Fruit fly (Drosophila melanogaster) whole organism, embryonic: ENCODE measurements around the gene CG42583.
"Not testable (repeated sequence)": the region's sequence is repeated elsewhere in the genome, so short reads cannot be mapped to it uniquely, and the experiment has no call there.

Source experiments
- Atf-2 ChIP-seq: fragments of 200-800 bp; sonication (Bioruptor generic); optimal IDR thresholded peaks from 2 replicates; lab custom pipeline; 2016; ENCODE audit warnings: missing biosample characterization, missing genetic modification characterization
- BEAF-32 ChIP-seq: fragments of 200-800 bp; sonication (Bioruptor generic); optimal IDR thresholded peaks from 3 replicates; lab custom pipeline; 2017; ENCODE audit warnings: missing biosample characterization, missing genetic modification characterization, mild to moderate bottlenecking, moderate library complexity, missing genetic modification reagents
- CG10147 ChIP-seq: fragments of 200-800 bp; sonication (Bioruptor generic); optimal IDR thresholded peaks from 2 replicates; lab custom pipeline; 2019; ENCODE audit warnings: missing biosample characterization, mild to moderate bottlenecking, missing genetic modification characterization, moderate library complexity
- CG11398 ChIP-seq: fragments of 200-800 bp; sonication (Bioruptor generic); optimal IDR thresholded peaks from 2 replicates; lab custom pipeline; 2016; ENCODE audit warnings: missing biosample characterization, missing genetic modification characterization
- CG11456 ChIP-seq: fragments of 200-800 bp; sonication (Bioruptor generic); IDR thresholded peaks from 3 replicates; pipeline ENCODE4 v1.3.6; 2022; ENCODE audit warnings: missing biosample characterization, missing genetic modification characterization
- CG12744 ChIP-seq: fragments of 200-800 bp; sonication (Bioruptor generic); optimal IDR thresholded peaks from 2 replicates; lab custom pipeline; 2016; ENCODE audit warnings: missing biosample characterization, missing genetic modification characterization
- CG13123 ChIP-seq: fragments of 200-800 bp; sonication (Bioruptor generic); optimal IDR thresholded peaks from 2 replicates; lab custom pipeline; 2016; ENCODE audit warnings: missing biosample characterization, missing genetic modification characterization
- CG13775 ChIP-seq: fragments of 200-800 bp; sonication (Bioruptor generic); optimal IDR thresholded peaks from 3 replicates; lab custom pipeline; 2017; ENCODE audit warnings: missing biosample characterization, mild to moderate bottlenecking, missing genetic modification characterization
- CG17829 ChIP-seq: fragments of 200-800 bp; optimal IDR thresholded peaks from 2 replicates; lab custom pipeline; 2019; ENCODE audit warnings: missing biosample characterization, mild to moderate bottlenecking, missing genetic modification characterization, moderate library complexity
- CG4854 ChIP-seq: fragments of 200-800 bp; sonication (Bioruptor generic); optimal IDR thresholded peaks from 2 replicates; lab custom pipeline; 2016; ENCODE audit warnings: missing biosample characterization, missing genetic modification characterization, inconsistent platforms
- CG7271 ChIP-seq: fragments of 200-800 bp; sonication (Bioruptor generic); optimal IDR thresholded peaks from 2 replicates; lab custom pipeline; 2018; ENCODE audit warnings: missing biosample characterization, mild to moderate bottlenecking, missing genetic modification characterization, moderate library complexity
- CG8478 ChIP-seq: fragments of >200 bp; optimal IDR thresholded peaks from 2 replicates; lab custom pipeline; 2018
- CG8924 ChIP-seq: fragments of 200-800 bp; optimal IDR thresholded peaks from 3 replicates; lab custom pipeline; 2019; ENCODE audit warnings: missing biosample characterization, mild to moderate bottlenecking, missing genetic modification characterization, moderate library complexity
- E2f1 ChIP-seq: fragments of 200-800 bp; sonication (Bioruptor generic); IDR thresholded peaks from 2 replicates; pipeline ENCODE4 v1.3.6; 2022; ENCODE audit warnings: missing biosample characterization, missing genetic modification characterization
- Gug ChIP-seq: fragments of 200-800 bp; sonication (Bioruptor generic); IDR thresholded peaks from 4 replicates; pipeline ENCODE4 v1.3.6; 2022; ENCODE audit warnings: missing biosample characterization, missing genetic modification characterization
- Hand ChIP-seq: fragments of 200-800 bp; sonication (Bioruptor generic); optimal IDR thresholded peaks from 2 replicates; lab custom pipeline; 2017; ENCODE audit warnings: mild to moderate bottlenecking, missing biosample characterization, missing genetic modification reagents, missing genetic modification characterization
- HmgD ChIP-seq: fragments of 200-800 bp; sonication (Bioruptor generic); optimal IDR thresholded peaks from 3 replicates; lab custom pipeline; 2016; ENCODE audit warnings: missing biosample characterization, missing genetic modification characterization
- Hr51 ChIP-seq, 2 experiments: fragments of 200-800 bp; sonication (Bioruptor generic); optimal IDR thresholded peaks; 2 replicates in 1 of 2; 3 replicates in 1 of 2; lab custom pipeline; 2016 to 2018; ENCODE audit warnings: missing biosample characterization in 2 of 2, missing genetic modification characterization in 2 of 2, mild to moderate bottlenecking in 1 of 2, moderate library complexity in 1 of 2
- Lhr ChIP-seq: fragments of 200-800 bp; sonication (Bioruptor generic); optimal IDR thresholded peaks from 3 replicates; lab custom pipeline; 2017; ENCODE audit warnings: mild to moderate bottlenecking, missing biosample characterization, missing genetic modification reagents, missing genetic modification characterization
- MESR4 ChIP-seq: fragments of 200-800 bp; sonication (Bioruptor generic); optimal IDR thresholded peaks from 2 replicates; lab custom pipeline; 2018; ENCODE audit warnings: missing biosample characterization, mild to moderate bottlenecking, missing genetic modification characterization, moderate library complexity
- Neu2 ChIP-seq: fragments of 200-800 bp; sonication (Bioruptor generic); optimal IDR thresholded peaks from 3 replicates; lab custom pipeline; 2016; ENCODE audit warnings: missing biosample characterization, missing genetic modification characterization, borderline replicate concordance
- Oli ChIP-seq: fragments of 200-800 bp; sonication (Bioruptor generic); optimal IDR thresholded peaks from 2 replicates; lab custom pipeline; 2018; ENCODE audit warnings: missing biosample characterization, mild to moderate bottlenecking, missing genetic modification characterization, moderate library complexity
- Trl ChIP-seq, 3 experiments: fragments of >200 bp in 2 of 3; fragments of 200-800 bp in 1 of 3; sonication (Bioruptor generic) in 1 of 3; optimal IDR thresholded peaks; 2 replicates in 1 of 3; 3 replicates in 2 of 3; lab custom pipeline; 2016 to 2017; ENCODE audit warnings: missing biosample characterization in 1 of 3, missing genetic modification characterization in 1 of 3
- ara ChIP-seq: fragments of 200-800 bp; sonication (Bioruptor generic); IDR thresholded peaks from 2 replicates; pipeline ENCODE4 v1.3.6; 2022; ENCODE audit warnings: missing biosample characterization, missing genetic modification characterization
- ase ChIP-seq: fragments of 200-800 bp; sonication (Bioruptor generic); IDR thresholded peaks from 3 replicates; pipeline ENCODE4 v1.3.6; 2022; ENCODE audit warnings: missing biosample characterization, missing genetic modification characterization
- crp ChIP-seq, 2 experiments: fragments of 200-800 bp; sonication (Bioruptor generic); optimal IDR thresholded peaks; 2 replicates in 1 of 2; 3 replicates in 1 of 2; lab custom pipeline; 2017; ENCODE audit warnings: missing biosample characterization in 2 of 2, missing genetic modification characterization in 2 of 2, mild to moderate bottlenecking in 1 of 2, moderate library complexity in 1 of 2
- exex ChIP-seq: fragments of 200-800 bp; sonication (Bioruptor generic); optimal IDR thresholded peaks from 4 replicates; lab custom pipeline; 2018; ENCODE audit warnings: missing biosample characterization, mild to moderate bottlenecking, missing genetic modification characterization, moderate library complexity
- fd3F ChIP-seq: fragments of 200-800 bp; sonication (Bioruptor generic); optimal IDR thresholded peaks from 2 replicates; lab custom pipeline; 2018; ENCODE audit warnings: missing biosample characterization, mild to moderate bottlenecking, missing genetic modification characterization, moderate library complexity
- gsb ChIP-seq: fragments of 200-800 bp; sonication (Bioruptor generic); IDR thresholded peaks from 2 replicates; pipeline ENCODE4 v1.3.6; 2022; ENCODE audit warnings: missing biosample characterization, missing genetic modification characterization
- jing ChIP-seq: fragments of 200-800 bp; sonication (Bioruptor generic); optimal IDR thresholded peaks from 2 replicates; lab custom pipeline; 2018; ENCODE audit warnings: missing biosample characterization, mild to moderate bottlenecking, missing genetic modification characterization
- jumu ChIP-seq: fragments of 200-800 bp; sonication (Bioruptor generic); optimal IDR thresholded peaks from 3 replicates; lab custom pipeline; 2016; ENCODE audit warnings: missing biosample characterization, missing genetic modification characterization
- ken ChIP-seq: fragments of 200-800 bp; sonication (Bioruptor generic); IDR thresholded peaks from 3 replicates; pipeline ENCODE4 v1.3.6; 2022; ENCODE audit warnings: missing biosample characterization, missing genetic modification characterization
- lilli ChIP-seq: fragments of 200-800 bp; sonication (Bioruptor generic); optimal IDR thresholded peaks from 3 replicates; lab custom pipeline; 2016; ENCODE audit warnings: missing biosample characterization, missing genetic modification characterization
- mam ChIP-seq: fragments of 200-800 bp; sonication (Bioruptor generic); optimal IDR thresholded peaks from 3 replicates; lab custom pipeline; 2016; ENCODE audit warnings: missing biosample characterization, missing genetic modification characterization
- pfk ChIP-seq: fragments of 200-800 bp; sonication (Bioruptor generic); optimal IDR thresholded peaks from 2 replicates; lab custom pipeline; 2018; ENCODE audit warnings: missing biosample characterization, mild to moderate bottlenecking, missing genetic modification characterization, moderate library complexity
- pho ChIP-seq: fragments of 200-800 bp; sonication (Bioruptor generic); optimal IDR thresholded peaks from 2 replicates; lab custom pipeline; 2016; ENCODE audit warnings: missing biosample characterization, missing genetic modification characterization
- repo ChIP-seq: fragments of 200-800 bp; sonication (Bioruptor generic); optimal IDR thresholded peaks from 2 replicates; lab custom pipeline; 2016; ENCODE audit warnings: missing biosample characterization, missing genetic modification characterization
- slou ChIP-seq: fragments of 200-800 bp; sonication (Bioruptor generic); optimal IDR thresholded peaks from 3 replicates; lab custom pipeline; 2016; ENCODE audit warnings: missing biosample characterization, missing genetic modification characterization
- so ChIP-seq: fragments of 200-800 bp; sonication (Bioruptor generic); IDR thresholded peaks from 3 replicates; pipeline ENCODE4 v1.3.6; 2022; ENCODE audit warnings: missing biosample characterization, missing genetic modification characterization
- usp ChIP-seq: fragments of >200 bp; optimal IDR thresholded peaks from 2 replicates; lab custom pipeline; 2017; ENCODE audit warnings: missing biosample characterization, missing genetic modification characterization
- wor ChIP-seq: fragments of 200-800 bp; sonication (Bioruptor generic); IDR thresholded peaks from 2 replicates; pipeline ENCODE4 v1.3.6; 2022; ENCODE audit warnings: missing biosample characterization, missing genetic modification characterization
- zen ChIP-seq: fragments of 200-800 bp; sonication (Bioruptor generic); optimal IDR thresholded peaks from 3 replicates; lab custom pipeline; 2018; ENCODE audit warnings: missing biosample characterization, mild to moderate bottlenecking, missing genetic modification characterization, moderate library complexity

Gene CG42583

dm6 chrX:20173464-20173995 is 33.9 kb downstream of the CG42583 start, which contains the start of gene AnxB10 (continued):
- no peak for TF ChIP-seq CG13123
- no peak for TF ChIP-seq gsb (GFP tag; lab: Robert Waterston, UW)
- TF ChIP-seq CG12744 (GFP tag; lab: Kevin White, UChicago), result no peak
- TF ChIP-seq ara, result 0 out of 2 replicates have a peak, but pooled peaks have one; percentile 22
- TF ChIP-seq wor (GFP tag; lab: Robert Waterston, UW), result peak; percentile 29; the same call in 1 of the 2 replicates
- peak; percentile 20 for TF ChIP-seq jing (GFP tag; lab: Kevin White, UChicago)
- peak; percentile 49 for TF ChIP-seq CG8924 (tag; lab: Kevin White, UChicago)
- peak; percentile 28 for TF ChIP-seq lilli (GFP tag; lab: Kevin White, UChicago)
- TF ChIP-seq fd3F, result no peak
- peak; percentile 69 for TF ChIP-seq Oli (tag; lab: Kevin White, UChicago)
- TF ChIP-seq mam, result peak; percentile 56
- 0 out of 4 replicates have a peak, but pooled peaks have one; percentile 20 for TF ChIP-seq Gug (GFP tag; lab: Robert Waterston, UW)
- TF ChIP-seq usp (GFP tag; lab: Kevin White, UChicago), result no peak
- no peak for TF ChIP-seq CG11456
- TF ChIP-seq CG8478, result no peak
- TF ChIP-seq ase (GFP tag; lab: Robert Waterston, UW), result no peak
- no peak for TF ChIP-seq MESR4 (GFP tag; lab: Kevin White, UChicago)
- no peak for TF ChIP-seq exex (tag; lab: Kevin White, UChicago)
- no peak for TF ChIP-seq BEAF-32
- peak; percentile 58 for TF ChIP-seq CG17829 (tag; lab: Kevin White, UChicago)
- TF ChIP-seq CG10147 (GFP tag; lab: Kevin White, UChicago), result peak; percentile 74
- TF ChIP-seq Atf-2, result peak; percentile 5
- peak; percentile 51; the same call in 1 of the 3 replicates for TF ChIP-seq so (GFP tag; lab: Robert Waterston, UW)
- no peak for TF ChIP-seq zen
- peak; percentile 11 for TF ChIP-seq jumu (GFP tag; lab: Kevin White, UChicago)
- TF ChIP-seq slou (GFP tag; lab: Kevin White, UChicago), result no peak
- TF ChIP-seq CG7271, result no peak
- no peak for TF ChIP-seq CG11398 (GFP tag; lab: Kevin White, UChicago)
- TF ChIP-seq repo (GFP tag; lab: Kevin White, UChicago), result peak; percentile 58
- peak; percentile 7 for TF ChIP-seq Hand
- peak; percentile 50 for TF ChIP-seq CG13775 (GFP tag; lab: Kevin White, UChicago)
- peak in 1 of 2 experiments; percentile 75 for TF ChIP-seq Hr51 (GFP tag; optimal IDR thresholded peaks at IDR 0.05; lab: Kevin White, UChicago)
- TF ChIP-seq Trl (optimal IDR thresholded peaks at IDR 0.05; lab: Kevin White, UChicago), result no peak
- TF ChIP-seq Trl (GFP tag; optimal IDR thresholded peaks at IDR 0.05; lab: Kevin White, UChicago), result peak; percentile 36
- no peak for TF ChIP-seq HmgD (GFP tag; lab: Kevin White, UChicago)
- no peak for TF ChIP-seq pho (GFP tag; lab: Kevin White, UChicago)
- TF ChIP-seq E2f1 (GFP tag; lab: Robert Waterston, UW), result 0 out of 2 replicates have a peak, but pooled peaks have one; percentile 26
- TF ChIP-seq CG4854 (GFP tag; lab: Kevin White, UChicago), result peak; percentile 24
- TF ChIP-seq ken (GFP tag; lab: Robert Waterston, UW), result no peak
- TF ChIP-seq Lhr, result no peak

- not testable (repeated sequence) for TF ChIP-seq Neu2 (GFP tag; lab: Kevin White, UChicago); crp (GFP tag; optimal IDR thresholded peaks at IDR 0.05; lab: Kevin White, UChicago); pfk (GFP tag; lab: Kevin White, UChicago)
Measured at dm6 chrX:20178538-20178937, 38.9 kb downstream of the CG42583 start, which contains the start of gene Sdic1. Gene Sdic1 (minus strand): TSS chrX:20178638.
